Worm (Caenorhabditis elegans) whole organism, early embryonic: ENCODE data around the gene srg-38.

Experiments
- B0310.2 ChIP-seq: sonication (generic microtip); optimal IDR thresholded peaks from 2 replicates; lab custom pipeline; 2016; ENCODE audit warnings: mild to moderate bottlenecking, missing genetic modification characterization, missing compliant biosample characterization
- F13C5.2 ChIP-seq: sonication (generic microtip); optimal IDR thresholded peaks from 2 replicates; lab custom pipeline; 2017; ENCODE audit warnings: mild to moderate bottlenecking, missing genetic modification characterization, inconsistent platforms, missing compliant biosample characterization
- aly-1 ChIP-seq: sonication (generic microtip); optimal IDR thresholded peaks from 2 replicates; lab custom pipeline; 2016; ENCODE audit warnings: missing genetic modification characterization, missing compliant biosample characterization
- ama-1 ChIP-seq: fragments of 150-350 bp; optimal IDR thresholded peaks from 2 replicates; lab custom pipeline; 2014
- ceh-13 ChIP-seq: fragments of 200-800 bp; sonication (Bioruptor generic); optimal IDR thresholded peaks from 2 replicates; lab custom pipeline; 2018; ENCODE audit warnings: mild to moderate bottlenecking, missing genetic modification characterization, missing compliant biosample characterization
- hmbx-1 ChIP-seq: sonication (generic microtip); optimal IDR thresholded peaks from 2 replicates; lab custom pipeline; 2016; ENCODE audit warnings: mild to moderate bottlenecking, missing genetic modification characterization, missing compliant biosample characterization
- pes-1 ChIP-seq: fragments of 200-800 bp; sonication (Bioruptor generic); IDR thresholded peaks from 2 replicates; pipeline ENCODE4 v1.3.6; 2022; ENCODE audit warnings: missing genetic modification reagents, missing genetic modification characterization, missing compliant biosample characterization
- scrt-1 ChIP-seq: fragments of 200-800 bp; sonication (Bioruptor generic); IDR thresholded peaks from 2 replicates; pipeline ENCODE4 v1.3.6; 2022; ENCODE audit warnings: missing genetic modification characterization, missing compliant biosample characterization
- sea-1 ChIP-seq: fragments of 200-800 bp; sonication (Bioruptor generic); conservative IDR thresholded peaks from 2 replicates; pipeline ENCODE4 v1.3.6; 2022; ENCODE audit warnings: missing genetic modification characterization, missing compliant biosample characterization
- tbx-37 ChIP-seq: fragments of 200-800 bp; sonication (Bioruptor generic); conservative IDR thresholded peaks from 2 replicates; pipeline ENCODE4 v1.3.6; 2022; ENCODE audit warnings: missing genetic modification reagents, missing genetic modification characterization, missing compliant biosample characterization

- no peak for TF ChIP-seq pes-1
- TF ChIP-seq ama-1 (lab: Kevin White, UChicago) = no peak
- TF ChIP-seq tbx-37 (GFP tag; lab: Robert Waterston, UW) = no peak
- no peak for TF ChIP-seq F13C5.2
- no peak for TF ChIP-seq scrt-1
- TF ChIP-seq hmbx-1 (tag; lab: Kevin White, UChicago) = no peak
- TF ChIP-seq sea-1 (GFP tag; lab: Robert Waterston, UW) = no peak
- TF ChIP-seq B0310.2 (tag; lab: Kevin White, UChicago) = no peak
- no peak for TF ChIP-seq ceh-13 (GFP tag; lab: Kevin White, UChicago)
- TF ChIP-seq aly-1 (tag; lab: Kevin White, UChicago) = no peak
Observed at ce11 chrV:11131801-11132200, 23.7 kb downstream of the srg-38 start.
